Worm (Caenorhabditis elegans): ENCODE results near the gene dhc-4.

The dhc-4 gene

DNA sequence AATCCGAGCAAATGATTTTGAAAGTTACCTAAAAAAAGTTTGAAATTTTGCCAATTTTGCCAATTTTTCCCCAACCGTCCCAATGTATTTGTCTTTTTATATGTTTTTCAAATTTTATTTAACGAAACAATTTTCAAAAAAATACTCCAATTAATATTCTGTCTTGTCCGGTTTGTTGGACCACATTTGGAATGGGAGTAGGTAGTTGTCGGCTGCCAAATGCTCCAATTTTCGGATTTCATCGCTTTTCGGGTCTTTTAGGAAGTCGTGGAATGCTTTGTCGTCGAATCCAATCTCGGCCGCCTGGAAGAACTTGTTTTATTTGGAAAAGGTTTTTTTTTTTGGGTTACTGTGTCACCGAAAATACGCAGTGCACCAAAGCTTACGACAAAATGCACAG lies 55.4 kb downstream of the dhc-4 start:
- no peak for TF ChIP-seq sma-3 (GFP tag; optimal IDR thresholded peaks at IDR 0.05)

DNA sequence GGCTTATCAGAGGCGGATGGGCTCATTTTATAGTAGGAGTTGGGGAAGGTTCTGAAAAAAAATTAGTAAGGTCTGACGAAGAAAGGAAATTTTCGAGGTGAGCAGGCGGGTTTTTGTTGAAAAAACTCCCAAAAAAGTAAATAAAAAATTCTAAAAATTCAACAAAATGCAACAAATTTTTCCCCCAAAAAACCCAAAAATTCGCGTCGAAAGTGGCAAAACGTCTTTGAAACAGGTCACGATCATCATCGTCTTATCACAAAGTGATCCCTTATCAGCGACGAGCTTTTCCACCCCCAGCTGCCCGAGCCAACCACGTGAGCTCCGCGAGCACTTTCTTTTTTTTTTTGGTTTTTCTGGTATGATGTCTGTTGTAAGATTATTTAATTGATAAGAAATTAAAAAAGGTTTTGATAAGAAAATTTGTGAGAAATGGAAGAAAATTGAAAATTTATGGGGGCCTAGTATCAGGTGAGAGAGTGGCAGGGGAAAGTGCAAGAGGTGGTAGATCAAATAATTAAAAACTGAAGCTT lies 56.8 kb downstream of the dhc-4 start, which contains the start of gene Y48A6B.7:
Gene Y48A6B.7 (minus strand): TSS at position 51 of the 533 bp plus-strand sequence.
- TF ChIP-seq fos-1 (tag; optimal IDR thresholded peaks at IDR 0.05) (peak; percentile 88), ceh-82 (tag; optimal IDR thresholded peaks at IDR 0.05) (no peak), unc-55 (GFP tag; optimal IDR thresholded peaks at IDR 0.05) (no peak), alr-1 (tag; optimal IDR thresholded peaks at IDR 0.05) (no peak), lin-11 (tag; optimal IDR thresholded peaks at IDR 0.05) (no peak), unc-39 (tag; optimal IDR thresholded peaks at IDR 0.05) (no peak), gmeb-1 (tag; optimal IDR thresholded peaks at IDR 0.05) (peak; percentile 70), unc-62 (GFP tag; optimal IDR thresholded peaks at IDR 0.05) (no peak), C34F6.9 (tag; optimal IDR thresholded peaks at IDR 0.05) (no peak), F13H6.1 (tag; optimal IDR thresholded peaks at IDR 0.05) (peak; percentile 48), ztf-11 (tag; optimal IDR thresholded peaks at IDR 0.05) (no peak), skn-1 (tag; optimal IDR thresholded peaks at IDR 0.05) (no peak), elt-1 (tag; optimal IDR thresholded peaks at IDR 0.05) (no peak), nhr-237 (tag; optimal IDR thresholded peaks at IDR 0.05) (no peak), blmp-1 (tag; optimal IDR thresholded peaks at IDR 0.05; ENCODE audit: insufficient read depth) (no peak), nhr-25 (tag; optimal IDR thresholded peaks at IDR 0.05) (no peak), egl-27 (tag; optimal IDR thresholded peaks at IDR 0.05) (peak; percentile 18), sma-3 (GFP tag; optimal IDR thresholded peaks at IDR 0.05) (peak; percentile 31), sem-4 (tag; optimal IDR thresholded peaks at IDR 0.05) (no peak), aly-2 (tag; optimal IDR thresholded peaks at IDR 0.05) (no peak), lsy-2 (tag; optimal IDR thresholded peaks at IDR 0.05) (no peak), zag-1 (tag; optimal IDR thresholded peaks at IDR 0.05) (no peak), lin-39 (tag; optimal IDR thresholded peaks at IDR 0.05) (no peak), Y55F3AM.14 (GFP tag; optimal IDR thresholded peaks at IDR 0.05) (no peak), nhr-129 (tag; optimal IDR thresholded peaks at IDR 0.05) (no peak), nhr-10 (tag; optimal IDR thresholded peaks at IDR 0.05) (no peak), nhr-6 (tag; optimal IDR thresholded peaks at IDR 0.05) (no peak), ztf-4 (tag; optimal IDR thresholded peaks at IDR 0.05) (no peak), ZK546.5 (tag; optimal IDR thresholded peaks at IDR 0.05) (no peak), nhr-77 (tag; optimal IDR thresholded peaks at IDR 0.05) (no peak), mbf-1 (tag; optimal IDR thresholded peaks at IDR 0.05) (no peak), nhr-11 (tag; optimal IDR thresholded peaks at IDR 0.05) (no peak), nhr-21 (tag; optimal IDR thresholded peaks at IDR 0.05) (no peak), lin-13 (GFP tag; optimal IDR thresholded peaks at IDR 0.05) (no peak), snpc-4 (tag; optimal IDR thresholded peaks at IDR 0.05) (no peak), peb-1 (tag; optimal IDR thresholded peaks at IDR 0.05) (no peak), nhr-23 (tag; optimal IDR thresholded peaks at IDR 0.05) (no peak), nhr-12 (tag; optimal IDR thresholded peaks at IDR 0.05) (no peak), sma-9 (GFP tag; optimal IDR thresholded peaks at IDR 0.05) (peak; percentile 78), sma-9 (tag; optimal IDR thresholded peaks at IDR 0.05) (no peak), ceh-16 (tag; optimal IDR thresholded peaks at IDR 0.05) (no peak), ama-1 (optimal IDR thresholded peaks at IDR 0.05) (no peak), elt-3 (tag; optimal IDR thresholded peaks at IDR 0.05) (no peak), ztf-1 (GFP tag; conservative IDR thresholded peaks at IDR 0.05) (no peak), R02D3.7 (tag; optimal IDR thresholded peaks at IDR 0.05) (no peak), dmd-4 (tag; optimal IDR thresholded peaks at IDR 0.05) (no peak), crh-2 (tag; optimal IDR thresholded peaks at IDR 0.05) (peak; percentile 71), mdl-1 (tag; optimal IDR thresholded peaks at IDR 0.05) (peak in 1 of 2 experiments; percentile 70), mab-5 (tag; optimal IDR thresholded peaks at IDR 0.05) (no peak)
